Worm (Caenorhabditis elegans) whole organism, L4 larva: ENCODE measurements around the gene C49F5.6.
A peak's percentile ranks its signal among the peaks of the same experiment; 100 is the strongest.

Experiments
- D1046.2 ChIP-seq: fragments of 200-800 bp; sonication (Bioruptor generic); IDR thresholded peaks from 2 replicates; pipeline ENCODE4 v1.3.6; 2022; ENCODE audit warnings: missing genetic modification characterization, missing compliant biosample characterization
- F10B5.3 ChIP-seq: sonication (generic microtip); optimal IDR thresholded peaks from 2 replicates; lab custom pipeline; 2016; ENCODE audit warnings: mild to moderate bottlenecking, missing genetic modification characterization, missing compliant biosample characterization
- Y48G9A.11 ChIP-seq: fragments of 200-800 bp; sonication (Bioruptor generic); IDR thresholded peaks from 2 replicates; pipeline ENCODE4 v1.3.6; 2022; ENCODE audit warnings: missing genetic modification reagents, missing genetic modification characterization, missing compliant biosample characterization
- aha-1 ChIP-seq: fragments of 150-350 bp; peaks from one replicate; lab custom pipeline; 2014; ENCODE audit warnings: missing biosample characterization, missing genetic modification characterization
- arid-1 ChIP-seq: fragments of 200-800 bp; sonication (Bioruptor generic); conservative IDR thresholded peaks from 2 replicates; pipeline ENCODE4 v1.3.6; 2022; ENCODE audit warnings: missing genetic modification reagents, missing genetic modification characterization, missing compliant biosample characterization
- ceh-28 ChIP-seq: fragments of 150-350 bp; optimal IDR thresholded peaks from 2 replicates; lab custom pipeline; 2014; ENCODE audit warnings: missing biosample characterization, missing genetic modification reagents, missing genetic modification characterization
- ceh-44 ChIP-seq: fragments of 200-800 bp; sonication (Bioruptor generic); IDR thresholded peaks from 2 replicates; pipeline ENCODE4 v1.3.6; 2022; ENCODE audit warnings: missing genetic modification reagents, missing genetic modification characterization, missing compliant biosample characterization
- daf-16 ChIP-seq, 3 experiments: sonication (generic microtip); optimal IDR thresholded peaks; 2 replicates each; lab custom pipeline; 2016 to 2017; ENCODE audit warnings: missing genetic modification characterization in 3 of 3, missing genetic modification reagents in 3 of 3, mild to moderate bottlenecking in 2 of 3, missing compliant biosample characterization in 2 of 3, missing biosample characterization in 1 of 3, moderate library complexity in 1 of 3
- dmd-6 ChIP-seq: fragments of 200-800 bp; sonication (Bioruptor generic); IDR thresholded peaks from 2 replicates; pipeline ENCODE4 v1.3.6; 2022; ENCODE audit warnings: missing genetic modification reagents, missing genetic modification characterization, missing compliant biosample characterization
- dve-1 ChIP-seq: sonication (generic microtip); optimal IDR thresholded peaks from 2 replicates; lab custom pipeline; 2017; ENCODE audit warnings: antibody characterized with exemption, mild to moderate bottlenecking, missing genetic modification characterization, missing compliant biosample characterization; ENCODE audit not compliant: insufficient read depth
- hif-1 ChIP-seq, 2 experiments: sonication (generic microtip); optimal IDR thresholded peaks; 2 replicates each; lab custom pipeline; 2016 to 2017; ENCODE audit warnings: missing compliant biosample characterization in 2 of 2, missing genetic modification characterization in 2 of 2, missing genetic modification reagents in 2 of 2, missing genotype in 2 of 2, mild to moderate bottlenecking in 1 of 2
- hlh-11 ChIP-seq: fragments of 200-800 bp; sonication (Bioruptor generic); optimal IDR thresholded peaks from 2 replicates; lab custom pipeline; 2018; ENCODE audit warnings: mild to moderate bottlenecking, missing genetic modification characterization, missing compliant biosample characterization
- hlh-30 ChIP-seq: sonication (generic microtip); optimal IDR thresholded peaks from 2 replicates; lab custom pipeline; 2017; ENCODE audit warnings: antibody characterized with exemption, mild to moderate bottlenecking, missing genetic modification characterization, missing compliant biosample characterization; ENCODE audit not compliant: insufficient read depth
- lim-7 ChIP-seq: fragments of 200-800 bp; sonication (Bioruptor generic); IDR thresholded peaks from 2 replicates; pipeline ENCODE4 v1.3.6; 2022; ENCODE audit warnings: missing genetic modification characterization, missing compliant biosample characterization
- lin-1 ChIP-seq: fragments of 200-800 bp; sonication (Bioruptor generic); IDR thresholded peaks from 2 replicates; pipeline ENCODE4 v1.3.6; 2022; ENCODE audit warnings: missing genetic modification reagents, missing genetic modification characterization, missing compliant biosample characterization
- lin-15B ChIP-seq: fragments of 150-350 bp; sonication (generic microtip); optimal IDR thresholded peaks from 3 replicates; lab custom pipeline; 2014; ENCODE audit warnings: missing biosample characterization, missing genetic modification characterization
- lsy-2 ChIP-seq, 2 experiments: fragments of 150-350 bp in 1 of 2; sonication (generic microtip) in 1 of 2; optimal IDR thresholded peaks; 2 replicates each; lab custom pipeline; 2014 to 2017; ENCODE audit warnings: missing biosample characterization in 2 of 2, missing genetic modification characterization in 2 of 2
- madf-5 ChIP-seq, 2 experiments: fragments of 200-800 bp; sonication (Bioruptor generic); IDR thresholded peaks; 2 replicates each; pipeline ENCODE4 v1.3.6; 2022; ENCODE audit warnings: missing compliant biosample characterization in 2 of 2, missing genetic modification characterization in 2 of 2
- mdt-29 ChIP-seq: fragments of 200-800 bp; sonication (Bioruptor generic); IDR thresholded peaks from 2 replicates; pipeline ENCODE4 v1.3.6; 2022; ENCODE audit warnings: missing genetic modification reagents, missing genetic modification characterization, missing compliant biosample characterization
- mep-1 ChIP-seq: fragments of 150-350 bp; sonication (generic microtip); optimal IDR thresholded peaks from 3 replicates; lab custom pipeline; 2014; ENCODE audit warnings: missing biosample characterization, missing genetic modification characterization
- mxl-3 ChIP-seq: fragments of 200-800 bp; sonication (Bioruptor generic); optimal IDR thresholded peaks from 2 replicates; lab custom pipeline; 2018; ENCODE audit warnings: mild to moderate bottlenecking, missing genetic modification characterization, missing compliant biosample characterization
- nhr-11 ChIP-seq: fragments of 150-350 bp; optimal IDR thresholded peaks from 2 replicates; lab custom pipeline; 2014; ENCODE audit warnings: missing biosample characterization, missing genetic modification characterization
- nhr-28 ChIP-seq: fragments of 150-350 bp; optimal IDR thresholded peaks from 2 replicates; lab custom pipeline; 2014; ENCODE audit warnings: missing biosample characterization, missing genetic modification characterization
- nhr-42 ChIP-seq: fragments of 200-800 bp; sonication (Bioruptor generic); IDR thresholded peaks from 2 replicates; pipeline ENCODE4 v1.3.6; 2022; ENCODE audit warnings: missing genetic modification characterization, missing compliant biosample characterization
- nhr-6 ChIP-seq: fragments of 150-350 bp; optimal IDR thresholded peaks from 2 replicates; lab custom pipeline; 2014; ENCODE audit warnings: missing biosample characterization, missing genetic modification characterization
- nhr-76 ChIP-seq: fragments of 150-350 bp; optimal IDR thresholded peaks from 2 replicates; lab custom pipeline; 2014; ENCODE audit warnings: missing biosample characterization, missing genetic modification characterization
- pqm-1 ChIP-seq: sonication (generic microtip); optimal IDR thresholded peaks from 2 replicates; lab custom pipeline; 2017; ENCODE audit warnings: missing biosample characterization, missing genetic modification characterization
- snpc-4 ChIP-seq: fragments of 150-350 bp; optimal IDR thresholded peaks from 2 replicates; lab custom pipeline; 2014; ENCODE audit warnings: missing biosample characterization, missing genetic modification characterization
- spr-3 ChIP-seq: fragments of 200-800 bp; sonication (Bioruptor generic); optimal IDR thresholded peaks from 2 replicates; lab custom pipeline; 2018; ENCODE audit warnings: mild to moderate bottlenecking, missing genetic modification characterization, missing compliant biosample characterization
- tag-97 ChIP-seq: fragments of 200-800 bp; sonication (Bioruptor generic); IDR thresholded peaks from 2 replicates; pipeline ENCODE4 v1.3.6; 2022; ENCODE audit warnings: missing genetic modification characterization, missing compliant biosample characterization
- tra-1 ChIP-seq: fragments of 200-800 bp; sonication (Bioruptor generic); IDR thresholded peaks from 2 replicates; pipeline ENCODE4 v1.3.6; 2022; ENCODE audit warnings: missing genetic modification reagents, missing genetic modification characterization, missing compliant biosample characterization
- unc-62 ChIP-seq, 3 experiments: fragments of 150-350 bp in 1 of 3; sonication (generic microtip); optimal IDR thresholded peaks in 2 of 3; peaks in 1 of 3; 1 replicate in 1 of 3; 2 replicates in 2 of 3; lab custom pipeline; 2014 to 2017; ENCODE audit warnings: missing biosample characterization in 3 of 3, missing genetic modification characterization in 3 of 3, missing genetic modification reagents in 3 of 3, missing genotype in 1 of 3
- vab-7 ChIP-seq: fragments of 200-800 bp; sonication (Bioruptor generic); IDR thresholded peaks from 2 replicates; pipeline ENCODE4 v1.3.6; 2022; ENCODE audit warnings: missing genetic modification reagents, missing genetic modification characterization, missing compliant biosample characterization
- zag-1 ChIP-seq: fragments of 150-350 bp; optimal IDR thresholded peaks from 2 replicates; lab custom pipeline; 2014; ENCODE audit warnings: missing biosample characterization, missing genetic modification characterization
- zfp-3 ChIP-seq: fragments of 200-800 bp; sonication (Bioruptor generic); conservative IDR thresholded peaks from 2 replicates; pipeline ENCODE4 v1.3.6; 2022; ENCODE audit warnings: missing genetic modification reagents, missing genetic modification characterization, missing compliant biosample characterization
- ztf-7 ChIP-seq: fragments of 150-350 bp; optimal IDR thresholded peaks from 2 replicates; lab custom pipeline; 2014; ENCODE audit warnings: missing biosample characterization, missing genetic modification characterization

The C49F5.6 gene

ce11 chrX:11968024-11968598 is 20.0 kb upstream of the C49F5.6 start (continued):
- TF ChIP-seq lin-1 (GFP tag; lab: Robert Waterston, UW), result peak; percentile 16
- TF ChIP-seq spr-3 (GFP tag; lab: Kevin White, UChicago), result no peak
- peak; percentile 31; the same call in 1 of the 2 replicates for TF ChIP-seq nhr-42 (GFP tag; lab: Robert Waterston, UW)
- TF ChIP-seq daf-16 (GFP tag; optimal IDR thresholded peaks at IDR 0.05; lab: Kevin White, UChicago), result no peak
- peak; percentile 80 for TF ChIP-seq daf-16 (tag; optimal IDR thresholded peaks at IDR 0.05; lab: Kevin White, UChicago)
- peak; percentile 78 for TF ChIP-seq pqm-1 (tag; lab: Kevin White, UChicago)
- peak in 1 of 2 experiments; percentile 70 for TF ChIP-seq unc-62 (GFP tag; optimal IDR thresholded peaks at IDR 0.05 in 1 of 2; lab: Kevin White, UChicago)
- TF ChIP-seq unc-62 (tag; optimal IDR thresholded peaks at IDR 0.05; lab: Kevin White, UChicago), result no peak
- peak; percentile 84 for TF ChIP-seq zfp-3 (GFP tag; lab: Robert Waterston, UW)
- TF ChIP-seq mep-1 (tag; lab: Kevin White, UChicago), result peak; percentile 21
- no peak for TF ChIP-seq F10B5.3
- TF ChIP-seq lin-15B (tag; lab: Kevin White, UChicago), result no peak
- no peak for TF ChIP-seq zag-1
- TF ChIP-seq lsy-2 (tag; optimal IDR thresholded peaks at IDR 0.05; lab: Kevin White, UChicago), result peak in 1 of 2 experiments; percentile 20

DNA sequence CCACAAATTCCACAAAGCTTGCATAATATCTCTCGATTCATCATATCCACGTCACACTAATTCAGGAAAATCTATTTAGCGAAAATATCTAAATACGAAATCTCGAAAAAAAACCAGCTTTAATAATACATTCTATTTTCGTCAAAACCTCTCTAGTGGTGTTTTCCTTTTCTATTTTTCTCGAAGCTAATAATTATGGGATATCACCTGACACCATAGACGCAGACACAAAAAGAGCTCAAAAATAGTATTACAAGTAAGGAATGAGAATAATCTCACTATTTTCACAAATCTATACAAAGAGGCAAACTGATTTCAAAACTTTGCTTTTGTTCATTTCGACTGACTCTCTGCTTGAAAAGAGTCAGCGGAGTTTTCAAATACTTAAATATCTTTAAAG is 19.0 kb upstream of the C49F5.6 start:
- no peak for TF ChIP-seq arid-1
- TF ChIP-seq Y48G9A.11 (GFP tag; lab: Robert Waterston, UW), result no peak
- peak; percentile 3 for TF ChIP-seq hlh-30 (tag; lab: Kevin White, UChicago)

DNA sequence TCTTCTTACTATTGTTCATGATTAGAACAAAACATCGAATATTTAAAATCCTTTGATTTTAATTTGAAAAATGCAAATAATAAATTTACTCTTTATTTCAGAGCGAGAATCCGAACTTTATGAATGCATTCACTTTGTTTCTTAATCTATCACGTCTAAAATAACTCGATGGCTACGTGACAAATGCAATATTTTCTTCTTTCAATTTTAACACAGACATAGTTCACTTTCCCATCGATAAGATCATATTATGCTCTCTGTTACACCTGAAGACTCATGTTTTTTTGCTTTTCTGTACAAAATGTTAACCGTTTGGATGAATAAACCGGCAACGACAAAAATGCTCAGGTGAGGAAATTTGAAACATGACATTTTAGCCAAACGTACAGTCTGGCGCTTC is 18.6 kb upstream of the C49F5.6 start:
- TF ChIP-seq zfp-3 (GFP tag; lab: Robert Waterston, UW) (0 out of 2 replicates have a peak, but pooled peaks have one; percentile 27), hif-1 (tag; optimal IDR thresholded peaks at IDR 0.05; lab: Kevin White, UChicago) (peak in 1 of 2 experiments; percentile 99), mxl-3 (GFP tag; lab: Kevin White, UChicago) (no peak), unc-62 (GFP tag; optimal IDR thresholded peaks at IDR 0.05 in 1 of 2; lab: Kevin White, UChicago) (no peak), unc-62 (tag; optimal IDR thresholded peaks at IDR 0.05; lab: Kevin White, UChicago) (no peak), madf-5 (GFP tag; IDR thresholded peaks at IDR 0.05; lab: Robert Waterston, UW) (no peak), dve-1 (tag; lab: Kevin White, UChicago) (peak; percentile 15), hlh-11 (tag; lab: Kevin White, UChicago) (peak; percentile 7), tra-1 (GFP tag; lab: Robert Waterston, UW) (0 out of 2 replicates have a peak, but pooled peaks have one; percentile 29), aha-1 (tag; lab: Kevin White, UChicago) (peak; percentile 99), mdt-29 (GFP tag; lab: Robert Waterston, UW) (peak; percentile 41; the same call in 1 of the 2 replicates), nhr-28 (tag; lab: Kevin White, UChicago) (peak; percentile 33), D1046.2 (no peak), daf-16 (GFP tag; optimal IDR thresholded peaks at IDR 0.05; lab: Kevin White, UChicago) (no peak), daf-16 (tag; optimal IDR thresholded peaks at IDR 0.05; lab: Kevin White, UChicago) (peak; percentile 14), dmd-6 (peak; percentile 21; the same call in 1 of the 2 replicates), tag-97 (no peak), nhr-11 (no peak)

DNA sequence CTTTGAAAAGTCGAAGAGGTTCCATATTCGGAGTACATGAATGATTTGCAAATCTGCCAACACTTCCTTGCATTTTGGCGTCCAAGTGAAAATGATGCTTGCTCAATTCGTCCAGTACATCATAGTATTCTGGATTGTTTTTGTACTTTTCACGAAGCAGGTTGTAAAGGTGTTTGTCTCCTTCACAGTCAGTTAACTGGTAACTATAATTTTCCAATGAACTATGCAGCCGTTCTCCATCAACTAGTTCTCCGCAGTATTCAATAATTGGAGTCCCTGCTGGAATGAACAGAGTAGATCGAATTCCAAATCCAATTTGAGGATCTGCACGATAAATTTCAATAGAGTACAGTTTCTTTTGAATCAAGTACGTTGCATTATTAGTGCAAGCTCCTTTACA is 16.8 kb upstream of the C49F5.6 start:
- TF ChIP-seq unc-62 (GFP tag; optimal IDR thresholded peaks at IDR 0.05 in 1 of 2; lab: Kevin White, UChicago), result peak in 1 of 2 experiments; percentile 95
- no peak for TF ChIP-seq unc-62 (tag; optimal IDR thresholded peaks at IDR 0.05; lab: Kevin White, UChicago)
- TF ChIP-seq lim-7, result no peak

DNA sequence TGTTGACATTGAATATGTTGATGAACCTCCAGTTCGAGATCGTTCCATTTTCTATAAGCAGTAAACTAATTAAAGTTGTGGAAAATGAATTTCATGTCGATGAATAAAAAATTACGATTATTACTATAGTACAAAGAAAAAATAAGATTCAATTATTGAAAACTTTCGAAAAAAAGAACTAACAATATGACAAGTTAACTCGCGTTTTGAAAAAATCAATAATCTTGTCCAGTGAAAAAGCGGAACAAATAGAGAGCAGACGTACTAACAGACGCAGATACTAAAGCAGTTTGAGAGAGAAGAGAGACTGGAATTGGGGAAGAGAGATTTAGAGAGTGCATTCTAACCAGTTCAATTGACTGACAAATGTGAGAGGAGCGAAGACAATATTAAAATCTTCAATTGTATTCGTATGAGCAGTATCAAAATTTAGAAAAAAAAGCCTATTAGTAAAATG is 13.5 kb upstream of the C49F5.6 start, which contains the start of gene set-6:
set-6 (minus strand) TSS at position 51 of the 457 bp plus-strand sequence.
- TF ChIP-seq ceh-28 (tag; lab: Kevin White, UChicago) (peak; percentile 57), nhr-42 (GFP tag; lab: Robert Waterston, UW) (no peak), nhr-76 (tag; lab: Kevin White, UChicago) (no peak), unc-62 (GFP tag; optimal IDR thresholded peaks at IDR 0.05 in 1 of 2; lab: Kevin White, UChicago) (peak in 1 of 2 experiments; percentile 87), unc-62 (tag; optimal IDR thresholded peaks at IDR 0.05; lab: Kevin White, UChicago) (no peak), Y48G9A.11 (GFP tag; lab: Robert Waterston, UW) (no peak), ceh-44 (GFP tag; lab: Robert Waterston, UW) (no peak), vab-7 (GFP tag; lab: Robert Waterston, UW) (no peak), madf-5 (GFP tag; IDR thresholded peaks at IDR 0.05; lab: Robert Waterston, UW) (no peak), snpc-4 (no peak), ztf-7 (tag; lab: Kevin White, UChicago) (peak; percentile 41), lin-15B (tag; lab: Kevin White, UChicago) (no peak), dve-1 (tag; lab: Kevin White, UChicago) (peak; percentile 52), hlh-30 (tag; lab: Kevin White, UChicago) (peak; percentile 2), lim-7 (no peak), nhr-6 (tag; lab: Kevin White, UChicago) (no peak)
